Fruit fly (Drosophila melanogaster): ENCODE results near the gene Obp99a.

dm6 chr3R:29716043-29716781 is 44.8 kb downstream of the Obp99a start:
- TF ChIP-seq OdsH (GFP tag; optimal IDR thresholded peaks at IDR 0.05) (no peak), h (GFP tag; optimal IDR thresholded peaks at IDR 0.05) (no peak), usp (GFP tag; optimal IDR thresholded peaks at IDR 0.05) (no peak), sv (GFP tag; optimal IDR thresholded peaks at IDR 0.05) (no peak), Jra (GFP tag; optimal IDR thresholded peaks at IDR 0.05) (no peak), br (GFP tag; optimal IDR thresholded peaks at IDR 0.05) (no peak), psq (GFP tag; optimal IDR thresholded peaks at IDR 0.05) (no peak), pan (optimal IDR thresholded peaks at IDR 0.05) (no peak), rgr (GFP tag; optimal IDR thresholded peaks at IDR 0.05) (no peak)

Measured in whole organism, wandering third instar larva.